Fruit fly (Drosophila melanogaster): ENCODE measurements around the gene IntS11.

Gene IntS11

DNA sequence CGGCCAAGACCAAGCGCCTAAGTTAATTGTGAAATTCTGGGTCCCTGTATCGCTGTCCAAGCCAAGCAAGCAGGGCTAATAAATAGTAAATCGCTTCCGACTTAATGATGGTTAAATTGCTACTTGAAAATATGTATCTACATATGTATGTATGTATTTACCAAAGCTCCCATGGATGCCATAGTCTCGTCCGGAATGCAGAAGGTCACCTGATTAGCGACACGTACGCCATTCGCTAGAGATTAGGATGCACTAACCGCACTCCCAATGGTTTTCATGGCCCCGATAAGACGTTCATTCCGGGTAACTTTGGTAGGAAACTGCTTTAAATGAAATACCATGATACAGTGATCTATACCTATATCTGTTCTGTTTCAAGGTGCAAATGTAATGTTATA is 13.6 kb downstream of the IntS11 start:
- no peak for TF ChIP-seq jim (GFP tag; optimal IDR thresholded peaks at IDR 0.05)
- no peak for TF ChIP-seq rgr (GFP tag; optimal IDR thresholded peaks at IDR 0.05)
- TF ChIP-seq dsf (GFP tag; optimal IDR thresholded peaks at IDR 0.05; ENCODE audit: borderline replicate concordance) = no peak
- TF ChIP-seq Mio (GFP tag; optimal IDR thresholded peaks at IDR 0.05) = no peak

DNA sequence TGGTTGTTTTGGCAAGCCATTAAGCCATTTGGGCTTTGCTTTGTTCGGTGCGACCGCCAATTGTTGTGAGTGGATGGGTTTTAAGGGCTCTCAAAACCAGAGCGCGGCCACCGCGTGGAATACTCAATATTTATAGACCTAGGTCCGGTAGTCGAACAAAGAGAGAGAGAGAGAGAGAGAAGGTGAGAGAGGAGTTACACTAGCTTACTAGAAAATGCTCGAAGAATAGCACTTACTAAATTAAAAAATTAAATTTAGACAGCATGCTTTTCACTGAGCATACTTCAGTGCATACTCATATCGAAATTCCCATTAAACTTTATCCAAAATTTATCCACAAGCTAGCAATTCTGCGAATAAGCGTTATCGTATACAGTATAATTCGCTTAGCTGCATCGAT is 14.9 kb downstream of the IntS11 start:
- TF ChIP-seq CG9705 (GFP tag; optimal IDR thresholded peaks at IDR 0.05) = no peak

DNA sequence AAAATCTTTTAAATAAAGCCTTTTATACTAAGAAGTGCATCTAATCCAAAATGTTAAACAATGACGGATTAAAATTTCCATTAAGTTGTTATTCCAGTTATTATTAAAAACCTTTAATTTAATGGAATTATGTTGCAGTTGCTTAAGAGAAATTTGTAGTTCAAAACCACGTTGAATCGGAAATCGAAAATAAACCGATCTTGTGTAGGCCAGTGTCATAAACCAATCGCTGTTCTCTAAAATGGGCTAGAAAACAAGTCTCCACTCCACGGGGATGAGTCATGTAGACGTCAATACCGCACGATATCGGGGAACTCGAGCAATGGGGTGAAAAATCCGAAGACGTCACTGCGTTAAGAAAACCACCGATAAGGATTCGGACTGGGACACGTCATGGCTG is 16.4 kb downstream of the IntS11 start:
- TF ChIP-seq Rel (GFP tag; optimal IDR thresholded peaks at IDR 0.05) (no peak), Rel (tag; optimal IDR thresholded peaks at IDR 0.05) (peak; percentile 49), CG9705 (GFP tag; optimal IDR thresholded peaks at IDR 0.05) (no peak)

DNA sequence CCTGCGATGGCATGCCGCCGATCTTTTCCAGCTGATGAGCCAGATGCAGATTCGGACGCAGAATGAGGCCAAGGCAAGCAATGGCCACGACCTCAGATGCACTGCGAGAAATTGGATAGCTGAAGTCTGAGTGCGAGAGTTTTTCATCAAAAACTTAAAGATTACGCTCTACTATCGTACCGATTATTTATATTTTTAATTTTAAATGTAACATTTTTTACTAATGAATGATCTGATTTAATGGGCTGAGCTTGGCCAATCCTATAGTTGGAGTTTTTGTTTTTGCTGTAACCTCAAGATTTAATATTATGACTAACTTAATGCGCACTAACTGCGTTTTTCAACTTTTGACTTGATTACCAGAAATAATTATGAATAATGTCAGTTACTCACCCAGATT is 17.2 kb downstream of the IntS11 start:
- TF ChIP-seq Abd-B (GFP tag; optimal IDR thresholded peaks at IDR 0.05) = no peak
- TF ChIP-seq woc (GFP tag; optimal IDR thresholded peaks at IDR 0.05) = peak; percentile 8
- peak; percentile 53 for TF ChIP-seq HLH106 (tag; optimal IDR thresholded peaks at IDR 0.05)
- TF ChIP-seq sage (GFP tag; optimal IDR thresholded peaks at IDR 0.05) = peak; percentile 16
- peak in 1 of 2 experiments; percentile 53 for TF ChIP-seq foxo (GFP tag; optimal IDR thresholded peaks at IDR 0.05)
- TF ChIP-seq br (GFP tag; optimal IDR thresholded peaks at IDR 0.05) = peak; percentile 15
- TF ChIP-seq dmrt93B (GFP tag; optimal IDR thresholded peaks at IDR 0.05) = peak; percentile 43
- no peak for TF ChIP-seq psq (GFP tag; optimal IDR thresholded peaks at IDR 0.05)
- no peak for TF ChIP-seq pan (optimal IDR thresholded peaks at IDR 0.05)
- TF ChIP-seq Sp1 (GFP tag; optimal IDR thresholded peaks at IDR 0.05) = peak; percentile 38
- TF ChIP-seq fru (GFP tag; optimal IDR thresholded peaks at IDR 0.05) = peak; percentile 41

DNA sequence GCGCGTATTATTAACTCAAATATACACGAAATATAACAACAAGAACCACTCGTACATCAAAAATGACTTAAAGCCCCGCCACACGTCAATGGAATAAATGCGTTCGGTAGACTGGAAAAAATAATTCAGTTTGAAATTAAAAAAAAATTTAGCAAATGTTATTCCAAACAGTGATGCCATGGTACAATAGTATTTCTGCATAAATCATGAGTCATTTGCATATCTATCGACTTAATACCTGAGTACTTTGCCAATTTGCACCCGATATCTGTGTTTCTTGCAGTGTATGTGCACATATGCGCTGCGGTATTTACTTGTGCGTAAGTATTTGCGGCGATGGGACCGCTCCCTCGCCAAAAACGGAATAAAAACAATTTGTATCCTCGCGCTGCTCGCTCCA is 18.0 kb downstream of the IntS11 start:
- peak; percentile 96 for TF ChIP-seq dmrt93B (GFP tag; optimal IDR thresholded peaks at IDR 0.05)
- TF ChIP-seq Sp1 (GFP tag; optimal IDR thresholded peaks at IDR 0.05) = peak; percentile 97
- no peak for TF ChIP-seq Dif (GFP tag; optimal IDR thresholded peaks at IDR 0.05; ENCODE audit: partially characterized antibody)
- no peak for TF ChIP-seq Hr78 (GFP tag; optimal IDR thresholded peaks at IDR 0.05)
- TF ChIP-seq dsf (GFP tag; optimal IDR thresholded peaks at IDR 0.05; ENCODE audit: borderline replicate concordance) = peak; percentile 88
- TF ChIP-seq Abd-B (GFP tag; optimal IDR thresholded peaks at IDR 0.05) = no peak
- peak; percentile 93 for TF ChIP-seq brk (GFP tag; optimal IDR thresholded peaks at IDR 0.05)
- peak; percentile 97 for TF ChIP-seq HLH106 (tag; optimal IDR thresholded peaks at IDR 0.05)
- TF ChIP-seq fru (GFP tag; optimal IDR thresholded peaks at IDR 0.05) = peak; percentile 96
- peak; percentile 94 for TF ChIP-seq Jra (GFP tag; optimal IDR thresholded peaks at IDR 0.05)
- no peak for TF ChIP-seq usp (GFP tag; optimal IDR thresholded peaks at IDR 0.05)
- TF ChIP-seq Vsx2 (GFP tag; optimal IDR thresholded peaks at IDR 0.05; ENCODE audit: partially characterized antibody) = no peak
- TF ChIP-seq Myc (optimal IDR thresholded peaks at IDR 0.05) = no peak
- TF ChIP-seq CG32264 (GFP tag; optimal IDR thresholded peaks at IDR 0.05) = peak; percentile 95
- peak; percentile 99 for TF ChIP-seq h (GFP tag; optimal IDR thresholded peaks at IDR 0.05)
- no peak for TF ChIP-seq dl (GFP tag; optimal IDR thresholded peaks at IDR 0.05; ENCODE audit: insufficient read depth in 1 of 2, partially characterized antibody in 2 of 2)
- TF ChIP-seq GATAd (GFP tag; optimal IDR thresholded peaks at IDR 0.05) = peak; percentile 92
- peak; percentile 96 for TF ChIP-seq sage (GFP tag; optimal IDR thresholded peaks at IDR 0.05)
- TF ChIP-seq N (GFP tag; optimal IDR thresholded peaks at IDR 0.05) = no peak
- TF ChIP-seq Hnf4 (GFP tag; optimal IDR thresholded peaks at IDR 0.05) = peak; percentile 97
- TF ChIP-seq woc (GFP tag; optimal IDR thresholded peaks at IDR 0.05) = peak; percentile 93
- peak; percentile 69 for TF ChIP-seq CrebA (GFP tag; optimal IDR thresholded peaks at IDR 0.05; ENCODE audit: borderline replicate concordance)
- TF ChIP-seq tai (GFP tag; optimal IDR thresholded peaks at IDR 0.05) = peak; percentile 97
- TF ChIP-seq br (GFP tag; optimal IDR thresholded peaks at IDR 0.05) = peak; percentile 98
- TF ChIP-seq sv (GFP tag; optimal IDR thresholded peaks at IDR 0.05) = no peak
- peak; percentile 98 for TF ChIP-seq ey (GFP tag; optimal IDR thresholded peaks at IDR 0.05)
- no peak for TF ChIP-seq lola (GFP tag; optimal IDR thresholded peaks at IDR 0.05)
- no peak for TF ChIP-seq jim (GFP tag; optimal IDR thresholded peaks at IDR 0.05)
- TF ChIP-seq Dfd (GFP tag; optimal IDR thresholded peaks at IDR 0.05) = peak; percentile 7
- TF ChIP-seq Rel (GFP tag; optimal IDR thresholded peaks at IDR 0.05) = peak; percentile 64
- TF ChIP-seq Rel (tag; optimal IDR thresholded peaks at IDR 0.05) = peak; percentile 85
- peak; percentile 71 to 98 for TF ChIP-seq foxo (GFP tag; optimal IDR thresholded peaks at IDR 0.05)
- peak; percentile 97 for TF ChIP-seq OdsH (GFP tag; optimal IDR thresholded peaks at IDR 0.05)
- TF ChIP-seq rgr (GFP tag; optimal IDR thresholded peaks at IDR 0.05) = peak; percentile 96
- TF ChIP-seq pan (optimal IDR thresholded peaks at IDR 0.05) = no peak
- TF ChIP-seq Hr83 (GFP tag; optimal IDR thresholded peaks at IDR 0.05; ENCODE audit: poor library complexity, severe bottlenecking) = no peak
- TF ChIP-seq Mio (GFP tag; optimal IDR thresholded peaks at IDR 0.05) = peak; percentile 80
- TF ChIP-seq psq (GFP tag; optimal IDR thresholded peaks at IDR 0.05) = peak; percentile 94
- TF ChIP-seq CG9705 (GFP tag; optimal IDR thresholded peaks at IDR 0.05) = peak; percentile 92

Data from whole organism, wandering third instar larva.